Worm (Caenorhabditis elegans): ENCODE data around the gene Y66D12A.16.

DNA sequence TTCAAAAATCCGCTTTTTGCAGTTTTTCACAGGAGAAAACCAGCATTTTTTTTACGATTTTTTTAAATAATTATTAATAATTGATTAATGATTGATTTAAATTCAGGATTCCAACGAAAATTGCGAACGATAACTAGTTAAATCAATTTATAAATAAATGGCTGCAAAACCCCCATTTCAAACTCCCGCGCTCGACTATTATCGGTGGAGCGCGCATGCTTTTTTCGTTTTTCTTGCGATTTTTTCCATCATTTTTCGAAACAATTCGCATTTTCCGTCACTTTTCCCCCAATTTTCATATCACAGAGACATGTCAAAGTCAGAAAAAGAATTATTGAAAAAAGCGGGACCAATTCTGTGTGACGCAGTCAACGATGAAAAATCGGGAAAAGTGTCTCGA is 42.2 kb downstream of the Y66D12A.16 start, which contains the start of gene Y66D12A.10:
- TF ChIP-seq fos-1 (tag; optimal IDR thresholded peaks at IDR 0.05) (no peak), elt-1 (tag; optimal IDR thresholded peaks at IDR 0.05) (no peak), nhr-11 (tag; optimal IDR thresholded peaks at IDR 0.05) (no peak), nhr-23 (tag; optimal IDR thresholded peaks at IDR 0.05) (no peak), unc-39 (tag; optimal IDR thresholded peaks at IDR 0.05) (no peak), lsy-2 (tag; optimal IDR thresholded peaks at IDR 0.05) (peak in 1 of 2 experiments; percentile 54), ZK546.5 (tag; optimal IDR thresholded peaks at IDR 0.05) (no peak)
